Worm (Caenorhabditis elegans) whole organism, young adult: ENCODE data around the gene T21D12.7.

Experiments
- B0336.3 ChIP-seq: fragments of 200-800 bp; sonication (Bioruptor generic); IDR thresholded peaks from 2 replicates; pipeline ENCODE4 v1.3.6; 2022; ENCODE audit warnings: missing genetic modification characterization, missing compliant biosample characterization
- C17E4.6 ChIP-seq: fragments of 200-800 bp; sonication (Bioruptor generic); IDR thresholded peaks from 2 replicates; pipeline ENCODE4 v1.3.6; 2022; ENCODE audit warnings: missing genetic modification reagents, missing genetic modification characterization, missing compliant biosample characterization
- F23B12.7 ChIP-seq: sonication (generic microtip); optimal IDR thresholded peaks from 2 replicates; lab custom pipeline; 2017; ENCODE audit warnings: missing genetic modification characterization, mild to moderate bottlenecking, missing compliant biosample characterization, antibody characterized with exemption, moderate library complexity; ENCODE audit not compliant: insufficient read depth
- F49E8.2 ChIP-seq: sonication (generic microtip); optimal IDR thresholded peaks from 3 replicates; lab custom pipeline; 2017; ENCODE audit warnings: missing genetic modification characterization, mild to moderate bottlenecking, missing compliant biosample characterization, antibody characterized with exemption, moderate library complexity; ENCODE audit not compliant: insufficient read depth
- T07F8.4 ChIP-seq: sonication (generic microtip); optimal IDR thresholded peaks from 2 replicates; lab custom pipeline; 2016; ENCODE audit warnings: mild to moderate bottlenecking, missing genetic modification characterization, moderate library complexity, missing compliant biosample characterization
- Y53G8AR.9 ChIP-seq: fragments of 200-800 bp; sonication (Bioruptor generic); conservative IDR thresholded peaks from 2 replicates; pipeline ENCODE4 v1.3.6; 2022; ENCODE audit warnings: missing genetic modification reagents, missing genetic modification characterization, missing compliant biosample characterization
- Y95B8A.8 ChIP-seq: fragments of 200-800 bp; sonication (Bioruptor generic); IDR thresholded peaks from 2 replicates; pipeline ENCODE4 v1.3.6; 2022; ENCODE audit warnings: missing genetic modification reagents, missing genetic modification characterization, missing compliant biosample characterization
- ZK185.1 ChIP-seq: sonication (generic microtip); optimal IDR thresholded peaks from 2 replicates; lab custom pipeline; 2016; ENCODE audit warnings: mild to moderate bottlenecking, missing genetic modification characterization, missing compliant biosample characterization; ENCODE audit not compliant: poor library complexity, severe bottlenecking
- athp-1 ChIP-seq: sonication (generic microtip); optimal IDR thresholded peaks from 2 replicates; lab custom pipeline; 2017; ENCODE audit warnings: mild to moderate bottlenecking, missing genetic modification characterization, missing compliant biosample characterization
- attf-3 ChIP-seq: fragments of 200-800 bp; sonication (Bioruptor generic); conservative IDR thresholded peaks from 2 replicates; pipeline ENCODE4 v1.3.6; 2022; ENCODE audit warnings: missing genetic modification reagents, missing genetic modification characterization, missing compliant biosample characterization
- attf-5 ChIP-seq: fragments of 200-800 bp; sonication (Bioruptor generic); optimal IDR thresholded peaks from 2 replicates; lab custom pipeline; 2018; ENCODE audit warnings: mild to moderate bottlenecking, missing genetic modification characterization, missing compliant biosample characterization
- bed-2 ChIP-seq: fragments of 200-800 bp; sonication (Bioruptor generic); IDR thresholded peaks from 2 replicates; pipeline ENCODE4 v1.3.6; 2022; ENCODE audit warnings: missing genetic modification reagents, missing genetic modification characterization, missing compliant biosample characterization
- ccch-3 ChIP-seq: fragments of 200-800 bp; sonication (Bioruptor generic); optimal IDR thresholded peaks from 2 replicates; lab custom pipeline; 2018; ENCODE audit warnings: mild to moderate bottlenecking, missing genetic modification characterization, missing compliant biosample characterization
- cebp-1 ChIP-seq, 2 experiments: fragments of 200-800 bp in 1 of 2; sonication (Bioruptor generic) in 1 of 2; sonication (generic microtip) in 1 of 2; IDR thresholded peaks in 1 of 2; optimal IDR thresholded peaks in 1 of 2; 2 replicates each; pipeline versions ENCODE4 v1.3.6 to Lab custom; 2017 to 2022; ENCODE audit warnings: missing compliant biosample characterization in 2 of 2, missing genetic modification characterization in 2 of 2, mild to moderate bottlenecking in 1 of 2, missing genetic modification reagents in 1 of 2, moderate library complexity in 1 of 2
- cebp-2 ChIP-seq: fragments of 200-800 bp; sonication (Bioruptor generic); IDR thresholded peaks from 2 replicates; pipeline ENCODE4 v1.3.6; 2022; ENCODE audit warnings: missing genetic modification characterization, missing compliant biosample characterization
- ceh-40 ChIP-seq: fragments of 200-800 bp; sonication (Bioruptor generic); IDR thresholded peaks from 2 replicates; pipeline ENCODE4 v1.3.6; 2022; ENCODE audit warnings: missing genetic modification characterization, missing compliant biosample characterization
- chd-7 ChIP-seq: sonication (generic microtip); optimal IDR thresholded peaks from 2 replicates; lab custom pipeline; 2016; ENCODE audit warnings: mild to moderate bottlenecking, missing genetic modification characterization, moderate library complexity, missing compliant biosample characterization
- dox-1 ChIP-seq: fragments of 200-800 bp; sonication (Bioruptor generic); IDR thresholded peaks from 2 replicates; pipeline ENCODE4 v1.3.6; 2022; ENCODE audit warnings: missing genetic modification reagents, missing genetic modification characterization, missing compliant biosample characterization
- efl-1 ChIP-seq: fragments of 150-350 bp; optimal IDR thresholded peaks from 2 replicates; lab custom pipeline; 2014; ENCODE audit warnings: missing biosample characterization, missing genetic modification reagents, missing genetic modification characterization
- ekl-4 ChIP-seq: fragments of 200-800 bp; sonication (Bioruptor generic); IDR thresholded peaks from 2 replicates; pipeline ENCODE4 v1.3.6; 2022; ENCODE audit warnings: missing genetic modification reagents, missing genetic modification characterization, missing compliant biosample characterization
- hlh-26 ChIP-seq: fragments of 200-800 bp; sonication (Bioruptor generic); conservative IDR thresholded peaks from 2 replicates; pipeline ENCODE4 v1.3.6; 2022; ENCODE audit warnings: missing genetic modification reagents, missing genetic modification characterization, missing compliant biosample characterization
- hmg-20 ChIP-seq: fragments of 200-800 bp; sonication (Bioruptor generic); IDR thresholded peaks from 2 replicates; pipeline ENCODE4 v1.3.6; 2022; ENCODE audit warnings: missing genetic modification reagents, missing genetic modification characterization, missing compliant biosample characterization
- let-526 ChIP-seq: fragments of 200-800 bp; sonication (Bioruptor generic); IDR thresholded peaks from 2 replicates; pipeline ENCODE4 v1.3.6; 2022; ENCODE audit warnings: missing genetic modification reagents, missing genetic modification characterization, missing compliant biosample characterization
- lin-26 ChIP-seq: fragments of 200-800 bp; sonication (Bioruptor generic); IDR thresholded peaks from 2 replicates; pipeline ENCODE4 v1.3.6; 2022; ENCODE audit warnings: missing genetic modification reagents, missing genetic modification characterization, missing compliant biosample characterization
- lin-35 ChIP-seq, 3 experiments: fragments of 150-350 bp in 2 of 3; sonication (generic microtip) in 1 of 3; optimal IDR thresholded peaks; 2 replicates each; lab custom pipeline; 2014 to 2018; ENCODE audit warnings: missing biosample characterization in 3 of 3, missing genetic modification characterization in 3 of 3, missing genetic modification reagents in 3 of 3
- lir-1 ChIP-seq: fragments of 200-800 bp; sonication (Bioruptor generic); conservative IDR thresholded peaks from 2 replicates; pipeline ENCODE4 v1.3.6; 2022; ENCODE audit warnings: missing genetic modification reagents, missing genetic modification characterization, missing compliant biosample characterization
- madf-10 ChIP-seq: sonication (generic microtip); optimal IDR thresholded peaks from 2 replicates; lab custom pipeline; 2016; ENCODE audit warnings: mild to moderate bottlenecking, missing genetic modification characterization, missing compliant biosample characterization
- madf-3 ChIP-seq: fragments of 200-800 bp; sonication (Bioruptor generic); IDR thresholded peaks from 2 replicates; pipeline ENCODE4 v1.3.6; 2022; ENCODE audit warnings: missing genetic modification reagents, missing genetic modification characterization, missing compliant biosample characterization
- mes-4 ChIP-seq: sonication (generic microtip); optimal IDR thresholded peaks from 2 replicates; lab custom pipeline; 2016; ENCODE audit warnings: missing genotype, missing genetic modification characterization, missing compliant biosample characterization
- nfyb-1 ChIP-seq: fragments of 200-800 bp; sonication (Bioruptor generic); IDR thresholded peaks from 2 replicates; pipeline ENCODE4 v1.3.6; 2022; ENCODE audit warnings: missing genetic modification reagents, missing genetic modification characterization, missing compliant biosample characterization
- nhr-120 ChIP-seq: fragments of 200-800 bp; sonication (Bioruptor generic); IDR thresholded peaks from 2 replicates; pipeline ENCODE4 v1.3.6; 2022; ENCODE audit warnings: missing genetic modification characterization, missing compliant biosample characterization
- nhr-90 ChIP-seq: sonication (generic microtip); optimal IDR thresholded peaks from 2 replicates; lab custom pipeline; 2016; ENCODE audit warnings: missing genotype, mild to moderate bottlenecking, missing genetic modification characterization, missing compliant biosample characterization
- pbrm-1 ChIP-seq: fragments of 200-800 bp; sonication (Bioruptor generic); IDR thresholded peaks from 2 replicates; pipeline ENCODE4 v1.3.6; 2022; ENCODE audit warnings: missing genetic modification reagents, missing genetic modification characterization, missing compliant biosample characterization
- pha-4 ChIP-seq: fragments of 150-350 bp; sonication (generic microtip); optimal IDR thresholded peaks from 2 replicates; lab custom pipeline; 2014; ENCODE audit warnings: missing biosample characterization, missing genetic modification reagents, missing genetic modification characterization
- repo-1 ChIP-seq: sonication (generic microtip); optimal IDR thresholded peaks from 2 replicates; lab custom pipeline; 2017; ENCODE audit warnings: mild to moderate bottlenecking, missing genetic modification characterization, missing compliant biosample characterization
- tbp1 ChIP-seq: fragments of 200-800 bp; sonication (Bioruptor generic); optimal IDR thresholded peaks from 2 replicates; lab custom pipeline; 2018; ENCODE audit warnings: mild to moderate bottlenecking, missing genetic modification characterization, missing compliant biosample characterization
- tbx-9 ChIP-seq: sonication (generic microtip); optimal IDR thresholded peaks from 2 replicates; lab custom pipeline; 2016; ENCODE audit warnings: borderline replicate concordance, missing genetic modification characterization, inconsistent platforms, missing compliant biosample characterization
- tlf-1 ChIP-seq: fragments of 200-800 bp; sonication (Bioruptor generic); optimal IDR thresholded peaks from 2 replicates; lab custom pipeline; 2018; ENCODE audit warnings: mild to moderate bottlenecking, missing genetic modification characterization, missing compliant biosample characterization
- unc-62 ChIP-seq: fragments of 150-350 bp; optimal IDR thresholded peaks from 2 replicates; lab custom pipeline; 2014; ENCODE audit warnings: missing biosample characterization, missing genetic modification reagents, missing genetic modification characterization
- ztf-28 ChIP-seq: fragments of 200-800 bp; sonication (Bioruptor generic); IDR thresholded peaks from 2 replicates; pipeline ENCODE4 v1.3.6; 2022; ENCODE audit warnings: missing genetic modification reagents, missing genetic modification characterization, missing compliant biosample characterization
- ztf-6 ChIP-seq: fragments of 200-800 bp; sonication (Bioruptor generic); IDR thresholded peaks from 2 replicates; pipeline ENCODE4 v1.3.6; 2022; ENCODE audit warnings: missing genetic modification reagents, missing genetic modification characterization, missing compliant biosample characterization

The T21D12.7 gene

ce11 chrIV:294737-295136 is 3.5 kb upstream of the T21D12.7 start:
- TF ChIP-seq lir-1 (GFP tag; lab: Robert Waterston, UW) (no peak), efl-1 (GFP tag; lab: Kevin White, UChicago) (no peak), attf-5 (peak; percentile 9), pha-4 (tag; lab: Kevin White, UChicago) (no peak), pbrm-1 (GFP tag; lab: Robert Waterston, UW) (no peak), hmg-20 (no peak), ceh-40 (GFP tag; lab: Robert Waterston, UW) (no peak), cebp-1 (GFP tag; IDR thresholded peaks at IDR 0.05; lab: Robert Waterston, UW) (no peak), cebp-1 (tag; optimal IDR thresholded peaks at IDR 0.05; lab: Kevin White, UChicago) (peak; percentile 10), F49E8.2 (tag; lab: Kevin White, UChicago) (no peak), athp-1 (tag; lab: Kevin White, UChicago) (no peak), dox-1 (GFP tag; lab: Robert Waterston, UW) (no peak), attf-3 (GFP tag; lab: Robert Waterston, UW) (no peak), nfyb-1 (0 out of 2 replicates have a peak, but pooled peaks have one; percentile 25), F23B12.7 (tag; lab: Kevin White, UChicago) (no peak), lin-35 (GFP tag; optimal IDR thresholded peaks at IDR 0.05; lab: Kevin White, UChicago) (no peak), ztf-28 (no peak), T07F8.4 (tag; lab: Kevin White, UChicago) (no peak), C17E4.6 (GFP tag; lab: Robert Waterston, UW) (no peak), nhr-120 (GFP tag; lab: Robert Waterston, UW) (0 out of 2 replicates have a peak, but pooled peaks have one; percentile 17), madf-3 (0 out of 2 replicates have a peak, but pooled peaks have one; percentile 21), ccch-3 (no peak), lin-26 (GFP tag; lab: Robert Waterston, UW) (0 out of 2 replicates have a peak, but pooled peaks have one; percentile 37), nhr-90 (no peak), Y95B8A.8 (no peak), mes-4 (tag; lab: Kevin White, UChicago) (no peak)
- TF ChIP-seq, all 124 proteins: peak for 6

- TF ChIP-seq ztf-6 (GFP tag; lab: Robert Waterston, UW) = no peak
- 0 out of 2 replicates have a peak, but pooled peaks have one; percentile 36 for TF ChIP-seq let-526 (GFP tag; lab: Robert Waterston, UW)
- no peak for TF ChIP-seq lir-1 (GFP tag; lab: Robert Waterston, UW)
- 0 out of 2 replicates have a peak, but pooled peaks have one; percentile 5 for TF ChIP-seq cebp-2 (GFP tag; lab: Robert Waterston, UW)
Measured at ce11 chrIV:293995-294700, 2.9 kb upstream of the T21D12.7 start.

- TF ChIP-seq Y53G8AR.9 (GFP tag; lab: Robert Waterston, UW) (0 out of 2 replicates have a peak, but pooled peaks have one; percentile 65), unc-62 (no peak)
Measured at ce11 chrIV:293163-293755, 2.0 kb upstream of the T21D12.7 start.

- no peak for TF ChIP-seq bed-2
- peak; percentile 66 for TF ChIP-seq B0336.3 (GFP tag; lab: Robert Waterston, UW)
- TF ChIP-seq Y53G8AR.9 (GFP tag; lab: Robert Waterston, UW) = peak; percentile 60; the same call in 1 of the 2 replicates
- peak; percentile 49 for TF ChIP-seq tlf-1 (GFP tag; lab: Kevin White, UChicago)
- TF ChIP-seq tbp1 (GFP tag; lab: Kevin White, UChicago) = peak; percentile 34
- peak; percentile 19 for TF ChIP-seq ZK185.1 (tag; lab: Kevin White, UChicago)
- TF ChIP-seq pha-4 (tag; lab: Kevin White, UChicago) = peak; percentile 18
- TF ChIP-seq ekl-4 (GFP tag; lab: Robert Waterston, UW) = 0 out of 2 replicates have a peak, but pooled peaks have one; percentile 16
- no peak for TF ChIP-seq hlh-26 (GFP tag; lab: Robert Waterston, UW)
- peak; percentile 53; the same call in 1 of the 2 replicates for TF ChIP-seq pbrm-1 (GFP tag; lab: Robert Waterston, UW)
- TF ChIP-seq nhr-90 = peak; percentile 42
- TF ChIP-seq madf-10 (tag; lab: Kevin White, UChicago) = peak; percentile 45
- peak; percentile 30 for TF ChIP-seq chd-7
- TF ChIP-seq tbx-9 (tag; lab: Kevin White, UChicago) = no peak
- peak; percentile 68 for TF ChIP-seq repo-1 (tag; lab: Kevin White, UChicago)
Measured at ce11 chrIV:291851-292367, 653 bp upstream of the T21D12.7 start.
